Worm (Caenorhabditis elegans) whole organism, L4 larva: Measurements from ENCODE around the gene srj-21.

Experiments
- F49E8.2 ChIP-seq: sonication (generic microtip); optimal IDR thresholded peaks from 2 replicates; lab custom pipeline; 2016; ENCODE audit warnings: missing compliant biosample characterization, mild to moderate bottlenecking, missing genetic modification characterization, borderline replicate concordance
- T26A8.4 ChIP-seq: fragments of 200-800 bp; sonication (Bioruptor generic); IDR thresholded peaks from 2 replicates; pipeline ENCODE4 v1.3.6; 2022; ENCODE audit warnings: missing genetic modification characterization, missing compliant biosample characterization
- Y48G9A.11 ChIP-seq: fragments of 200-800 bp; sonication (Bioruptor generic); IDR thresholded peaks from 2 replicates; pipeline ENCODE4 v1.3.6; 2022; ENCODE audit warnings: missing genetic modification reagents, missing genetic modification characterization, missing compliant biosample characterization
- dpl-1 ChIP-seq: fragments of 150-350 bp; optimal IDR thresholded peaks from 2 replicates; lab custom pipeline; 2014; ENCODE audit warnings: missing biosample characterization, missing genetic modification reagents, missing genetic modification characterization
- fos-1 ChIP-seq: fragments of 150-350 bp; optimal IDR thresholded peaks from 2 replicates; lab custom pipeline; 2014; ENCODE audit warnings: missing biosample characterization, missing genetic modification characterization
- lin-13 ChIP-seq: fragments of 150-350 bp; optimal IDR thresholded peaks from 2 replicates; lab custom pipeline; 2014; ENCODE audit warnings: missing biosample characterization, missing genetic modification reagents, missing genetic modification characterization
- nhr-11 ChIP-seq: fragments of 150-350 bp; optimal IDR thresholded peaks from 2 replicates; lab custom pipeline; 2014; ENCODE audit warnings: missing biosample characterization, missing genetic modification characterization
- nhr-237 ChIP-seq: sonication (generic microtip); optimal IDR thresholded peaks from 2 replicates; lab custom pipeline; 2017; ENCODE audit warnings: missing biosample characterization, missing genetic modification characterization
- sdz-12 ChIP-seq: fragments of 200-800 bp; sonication (Bioruptor generic); optimal IDR thresholded peaks from 2 replicates; lab custom pipeline; 2018; ENCODE audit warnings: mild to moderate bottlenecking, missing genetic modification characterization, missing compliant biosample characterization

DNA sequence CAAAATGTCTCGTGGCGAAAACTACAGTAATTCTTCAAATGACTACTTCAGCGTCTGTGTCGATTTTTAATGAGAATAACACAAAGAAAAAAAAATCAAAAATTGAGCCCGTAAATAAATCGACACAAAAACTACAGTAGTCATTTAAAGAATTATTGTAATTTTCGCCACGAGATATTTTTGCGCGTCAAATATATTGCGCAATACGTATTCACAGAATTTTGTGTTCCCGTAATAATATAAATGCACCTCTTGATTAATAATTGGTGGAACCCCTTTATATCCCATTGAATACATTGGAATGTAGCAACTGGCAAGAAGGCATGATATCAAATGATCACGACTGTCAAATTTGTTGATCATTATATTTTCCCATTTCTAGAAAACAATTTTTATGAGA lies 23.8 kb downstream of the srj-21 start:
- TF ChIP-seq fos-1 (tag; lab: Kevin White, UChicago) (no peak), nhr-11 (tag; lab: Kevin White, UChicago) (no peak), nhr-237 (tag; lab: Kevin White, UChicago) (no peak), Y48G9A.11 (GFP tag; lab: Robert Waterston, UW) (no peak), dpl-1 (GFP tag; lab: Kevin White, UChicago) (no peak), T26A8.4 (GFP tag; lab: Robert Waterston, UW) (no peak), sdz-12 (no peak), lin-13 (no peak), F49E8.2 (tag; lab: Kevin White, UChicago) (no peak)
